Worm (Caenorhabditis elegans): ENCODE data around the gene Y41C4A.12.

Y41C4A.12 gene

ce11 chrIII:11760634-11761033 lies 34.1 kb upstream of the Y41C4A.12 start:
- TF ChIP-seq skn-1 (tag; optimal IDR thresholded peaks at IDR 0.05) (no peak), nhr-71 (tag; optimal IDR thresholded peaks at IDR 0.05) (no peak), tlp-1 (tag; optimal IDR thresholded peaks at IDR 0.05) (no peak), dpl-1 (GFP tag; optimal IDR thresholded peaks at IDR 0.05) (no peak), fkh-8 (tag; optimal IDR thresholded peaks at IDR 0.05) (no peak), egl-27 (tag; optimal IDR thresholded peaks at IDR 0.05) (no peak), rnt-1 (tag; optimal IDR thresholded peaks at IDR 0.05) (no peak), lin-39 (tag; optimal IDR thresholded peaks at IDR 0.05) (no peak), efl-1 (optimal IDR thresholded peaks at IDR 0.05) (no peak), efl-1 (GFP tag; optimal IDR thresholded peaks at IDR 0.05 in 1 of 2) (no peak), pag-3 (tag; optimal IDR thresholded peaks at IDR 0.05; ENCODE audit: borderline replicate concordance, insufficient read depth) (no peak), unc-62 (GFP tag; optimal IDR thresholded peaks at IDR 0.05) (no peak), unc-130 (tag; optimal IDR thresholded peaks at IDR 0.05) (no peak), ama-1 (optimal IDR thresholded peaks at IDR 0.05) (no peak), blmp-1 (tag; optimal IDR thresholded peaks at IDR 0.05) (no peak), jun-1 (tag; optimal IDR thresholded peaks at IDR 0.05) (no peak), snu-23 (GFP tag; optimal IDR thresholded peaks at IDR 0.05) (no peak)

- TF ChIP-seq nhr-76 (tag; optimal IDR thresholded peaks at IDR 0.05) (no peak), hpl-2 (GFP tag; optimal IDR thresholded peaks at IDR 0.05) (no peak), nhr-237 (tag; optimal IDR thresholded peaks at IDR 0.05) (no peak), mab-9 (GFP tag; IDR thresholded peaks at IDR 0.05) (no peak), elt-3 (tag; optimal IDR thresholded peaks at IDR 0.05) (no peak), unc-30 (tag; optimal IDR thresholded peaks at IDR 0.05) (no peak), lin-39 (tag; optimal IDR thresholded peaks at IDR 0.05) (no peak), dsc-1 (tag; optimal IDR thresholded peaks at IDR 0.05) (no peak), ztf-4 (tag; optimal IDR thresholded peaks at IDR 0.05) (no peak), nhr-90 (tag; optimal IDR thresholded peaks at IDR 0.05; ENCODE audit: poor library complexity) (no peak), mdl-1 (tag; optimal IDR thresholded peaks at IDR 0.05) (no peak), ceh-8 (GFP tag; optimal IDR thresholded peaks at IDR 0.05) (no peak), C34B4.2 (tag; optimal IDR thresholded peaks at IDR 0.05) (no peak), egl-27 (tag; optimal IDR thresholded peaks at IDR 0.05) (no peak), mep-1 (tag; optimal IDR thresholded peaks at IDR 0.05) (no peak)
These were observed 31.4 kb upstream of the Y41C4A.12 start for ce11 chrIII:11757892-11758291.

DNA sequence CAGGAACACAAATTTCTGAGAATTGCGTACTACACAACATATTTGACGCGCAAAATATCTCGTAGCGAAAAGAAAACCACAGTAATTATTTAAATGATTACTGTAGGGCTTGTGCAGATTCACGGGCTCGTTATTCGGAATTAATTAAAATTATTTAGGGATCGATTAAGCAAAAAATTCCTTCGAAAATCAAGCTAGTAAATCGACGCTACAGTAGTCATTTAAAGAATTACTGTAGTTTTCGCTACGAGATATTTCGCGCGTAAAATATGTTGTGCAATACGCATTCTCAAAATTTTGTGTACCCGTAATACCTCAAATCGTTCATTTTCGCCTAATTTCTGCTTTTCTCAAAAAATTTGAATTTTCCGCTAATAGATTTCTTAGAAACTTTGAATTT lies 24.3 kb upstream of the Y41C4A.12 start:
- TF ChIP-seq nhr-85 (tag), result no peak

ce11 chrIII:11750232-11750631 lies 23.7 kb upstream of the Y41C4A.12 start:
- no peak for TF ChIP-seq F16B12.6 (tag; optimal IDR thresholded peaks at IDR 0.05)
- TF ChIP-seq C16A3.4 (tag; optimal IDR thresholded peaks at IDR 0.05), result no peak
- TF ChIP-seq irx-1 (tag; optimal IDR thresholded peaks at IDR 0.05), result no peak
- no peak for TF ChIP-seq ces-1 (GFP tag; optimal IDR thresholded peaks at IDR 0.05)

ce11 chrIII:11746718-11747117 lies 20.2 kb upstream of the Y41C4A.12 start, which contains the start of gene mrt-2:
mrt-2 (plus strand) TSS chrIII:11746766.
- TF ChIP-seq egl-27 (tag; optimal IDR thresholded peaks at IDR 0.05) (no peak), C16A3.4 (tag; optimal IDR thresholded peaks at IDR 0.05) (peak; percentile 68), F16B12.6 (tag; optimal IDR thresholded peaks at IDR 0.05) (peak; percentile 54), unc-130 (tag; optimal IDR thresholded peaks at IDR 0.05) (peak; percentile 76), irx-1 (tag; optimal IDR thresholded peaks at IDR 0.05) (peak; percentile 96), mdl-1 (tag; optimal IDR thresholded peaks at IDR 0.05) (peak in 1 of 2 experiments; percentile 58), xbp-1 (tag; optimal IDR thresholded peaks at IDR 0.05) (peak; percentile 88), fkh-8 (tag; optimal IDR thresholded peaks at IDR 0.05) (peak; percentile 80), efl-1 (optimal IDR thresholded peaks at IDR 0.05) (peak; percentile 95 to 97), efl-1 (GFP tag; optimal IDR thresholded peaks at IDR 0.05 in 1 of 2) (peak; percentile 97 to 100), ces-1 (GFP tag; optimal IDR thresholded peaks at IDR 0.05) (no peak), grh-1 (GFP tag; IDR thresholded peaks at IDR 0.05) (peak; percentile 82), vab-15 (tag; optimal IDR thresholded peaks at IDR 0.05) (peak; percentile 64), ztf-11 (tag; optimal IDR thresholded peaks at IDR 0.05) (peak in 1 of 2 experiments; percentile 95), mef-2 (tag; optimal IDR thresholded peaks at IDR 0.05) (no peak), ama-1 (optimal IDR thresholded peaks at IDR 0.05) (no peak), ceh-88 (GFP tag; IDR thresholded peaks at IDR 0.05) (peak; percentile 71; the same call in 1 of the 2 replicates), hpl-2 (GFP tag; optimal IDR thresholded peaks at IDR 0.05) (no peak), fos-1 (tag; optimal IDR thresholded peaks at IDR 0.05) (peak; percentile 48), nhr-19 (GFP tag; conservative IDR thresholded peaks at IDR 0.05) (peak; percentile 90), nhr-84 (tag; optimal IDR thresholded peaks at IDR 0.05) (no peak), lin-13 (GFP tag; optimal IDR thresholded peaks at IDR 0.05) (peak; percentile 74), ceh-63 (GFP tag; optimal IDR thresholded peaks at IDR 0.05) (peak; percentile 6), C34B4.2 (tag; optimal IDR thresholded peaks at IDR 0.05) (peak; percentile 49), unc-62 (GFP tag; optimal IDR thresholded peaks at IDR 0.05) (no peak)

Data from whole organism, L1 larva.